Worm (Caenorhabditis elegans) whole organism, L4/young adult: ENCODE results near the gene C09B8.3.

ENCODE experiments used
- W03F9.2 ChIP-seq: fragments of 150-350 bp; optimal IDR thresholded peaks from 2 replicates; lab custom pipeline; 2014; ENCODE audit warnings: missing biosample characterization, missing genetic modification characterization
- dao-5 ChIP-seq: sonication (generic microtip); optimal IDR thresholded peaks from 2 replicates; lab custom pipeline; 2016; ENCODE audit warnings: missing genotype, missing genetic modification characterization, moderate library complexity, missing compliant biosample characterization
- him-1 ChIP-seq: sonication (generic microtip); optimal IDR thresholded peaks from 2 replicates; lab custom pipeline; 2016; ENCODE audit warnings: missing genotype, missing genetic modification reagents, missing genetic modification characterization, missing compliant biosample characterization

DNA sequence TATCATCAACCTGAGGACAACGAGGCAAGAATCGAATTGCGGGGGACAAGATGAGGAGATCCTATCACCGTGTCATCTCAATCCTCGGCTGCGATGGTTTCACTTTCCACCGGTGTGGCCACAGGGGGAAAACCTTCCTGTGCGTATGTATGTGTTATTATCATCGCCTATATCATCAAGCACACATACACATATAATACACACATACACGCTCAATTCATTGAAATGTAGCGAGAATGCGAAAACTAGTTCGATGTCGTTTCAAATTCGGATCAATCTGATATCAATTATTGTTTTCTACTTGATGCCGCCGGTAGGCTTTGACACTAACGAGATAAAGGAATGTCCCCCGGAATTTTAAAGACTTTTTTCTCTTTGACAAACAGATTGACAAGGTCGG, 40.4 kb upstream of the C09B8.3 start:
- TF ChIP-seq W03F9.2 (tag; lab: Kevin White, UChicago) (no peak), him-1 (tag; lab: Kevin White, UChicago) (no peak), dao-5 (tag; lab: Kevin White, UChicago) (no peak)
